Fruit fly (Drosophila melanogaster) whole organism, embryonic: ENCODE data around the gene cerv.

ENCODE experiments used
- Antp ChIP-seq: fragments of 200-800 bp; sonication (Bioruptor generic); optimal IDR thresholded peaks from 3 replicates; lab custom pipeline; 2016; ENCODE audit warnings: missing biosample characterization, missing genetic modification characterization
- Asciz ChIP-seq: fragments of 200-800 bp; sonication (Bioruptor generic); optimal IDR thresholded peaks from 2 replicates; lab custom pipeline; 2017; ENCODE audit warnings: missing biosample characterization, mild to moderate bottlenecking, missing genetic modification characterization, missing genetic modification reagents
- CG1024 ChIP-seq: fragments of 200-800 bp; sonication (Bioruptor generic); IDR thresholded peaks from 2 replicates; pipeline ENCODE4 v1.3.6; 2022; ENCODE audit warnings: missing biosample characterization, missing genetic modification characterization
- CG10543 ChIP-seq: fragments of 200-800 bp; sonication (Bioruptor generic); optimal IDR thresholded peaks from 3 replicates; lab custom pipeline; 2017; ENCODE audit warnings: missing biosample characterization, mild to moderate bottlenecking, missing genetic modification characterization, moderate library complexity
- CG11247 ChIP-seq: fragments of 200-800 bp; sonication (Bioruptor generic); IDR thresholded peaks from 2 replicates; pipeline ENCODE4 v1.3.6; 2022; ENCODE audit warnings: missing biosample characterization, missing genetic modification characterization
- CG11398 ChIP-seq: fragments of 200-800 bp; sonication (Bioruptor generic); optimal IDR thresholded peaks from 2 replicates; lab custom pipeline; 2016; ENCODE audit warnings: missing biosample characterization, missing genetic modification characterization
- CG11504 ChIP-seq: fragments of 200-800 bp; sonication (Bioruptor generic); optimal IDR thresholded peaks from 3 replicates; lab custom pipeline; 2019; ENCODE audit warnings: missing biosample characterization, mild to moderate bottlenecking, missing genetic modification characterization, moderate library complexity
- CG11560 ChIP-seq: fragments of 200-800 bp; sonication (Bioruptor generic); IDR thresholded peaks from 3 replicates; pipeline ENCODE4 v1.3.6; 2022; ENCODE audit warnings: missing biosample characterization, missing genetic modification characterization
- CG12744 ChIP-seq: fragments of 200-800 bp; sonication (Bioruptor generic); optimal IDR thresholded peaks from 2 replicates; lab custom pipeline; 2016; ENCODE audit warnings: missing biosample characterization, missing genetic modification characterization
- CG13296 ChIP-seq: fragments of 200-800 bp; sonication (Bioruptor generic); optimal IDR thresholded peaks from 3 replicates; lab custom pipeline; 2018; ENCODE audit warnings: missing biosample characterization, mild to moderate bottlenecking, missing genetic modification characterization
- CG13894 ChIP-seq: fragments of 200-800 bp; sonication (Bioruptor generic); optimal IDR thresholded peaks from 3 replicates; lab custom pipeline; 2018; ENCODE audit warnings: missing biosample characterization, mild to moderate bottlenecking, missing genetic modification characterization, moderate library complexity
- CG14667 ChIP-seq: fragments of 200-800 bp; sonication (Bioruptor generic); IDR thresholded peaks from 2 replicates; pipeline ENCODE4 v1.3.6; 2022; ENCODE audit warnings: missing biosample characterization, missing genetic modification characterization
- CG15269 ChIP-seq: fragments of 200-800 bp; sonication (Bioruptor generic); optimal IDR thresholded peaks from 2 replicates; lab custom pipeline; 2018; ENCODE audit warnings: missing biosample characterization, mild to moderate bottlenecking, missing genetic modification characterization, moderate library complexity
- CG1602 ChIP-seq: fragments of 200-800 bp; sonication (Bioruptor generic); optimal IDR thresholded peaks from 3 replicates; lab custom pipeline; 2016; ENCODE audit warnings: missing biosample characterization, missing genetic modification characterization
- CG17186 ChIP-seq: fragments of 200-800 bp; sonication (Bioruptor generic); optimal IDR thresholded peaks from 3 replicates; lab custom pipeline; 2017; ENCODE audit warnings: missing biosample characterization, missing genetic modification reagents, missing genetic modification characterization
- CG18619 ChIP-seq: fragments of 200-800 bp; sonication (Bioruptor generic); optimal IDR thresholded peaks from 3 replicates; lab custom pipeline; 2017; ENCODE audit warnings: missing biosample characterization, mild to moderate bottlenecking, missing genetic modification characterization
- CG2129 ChIP-seq: fragments of 200-800 bp; sonication (Bioruptor generic); IDR thresholded peaks from 2 replicates; pipeline ENCODE4 v1.3.6; 2022; ENCODE audit warnings: missing biosample characterization, missing genetic modification characterization; ENCODE audit not compliant: partially characterized antibody
- CG2678 ChIP-seq: fragments of 200-800 bp; sonication (Bioruptor generic); optimal IDR thresholded peaks from 3 replicates; lab custom pipeline; 2019; ENCODE audit warnings: missing biosample characterization, mild to moderate bottlenecking, missing genetic modification characterization, moderate library complexity
- CG30020 ChIP-seq: fragments of 200-800 bp; optimal IDR thresholded peaks from 2 replicates; lab custom pipeline; 2019; ENCODE audit warnings: missing biosample characterization, mild to moderate bottlenecking, missing genetic modification characterization, moderate library complexity
- CG32772 ChIP-seq: fragments of 200-800 bp; sonication (Bioruptor generic); IDR thresholded peaks from 2 replicates; pipeline ENCODE4 v1.3.6; 2022; ENCODE audit warnings: missing biosample characterization, missing genetic modification characterization
- CG3407 ChIP-seq: fragments of 200-800 bp; sonication (Bioruptor generic); optimal IDR thresholded peaks from 2 replicates; lab custom pipeline; 2018; ENCODE audit warnings: missing biosample characterization, mild to moderate bottlenecking, missing genetic modification characterization
- CG4820 ChIP-seq: fragments of 200-800 bp; sonication (Bioruptor generic); optimal IDR thresholded peaks from 3 replicates; lab custom pipeline; 2016; ENCODE audit warnings: missing biosample characterization, missing genetic modification characterization
- CG5245 ChIP-seq: fragments of 200-800 bp; sonication (Bioruptor generic); optimal IDR thresholded peaks from 3 replicates; lab custom pipeline; 2016; ENCODE audit warnings: missing biosample characterization, missing genetic modification characterization
- CG6765 ChIP-seq: fragments of 200-800 bp; sonication (Bioruptor generic); optimal IDR thresholded peaks from 3 replicates; lab custom pipeline; 2017; ENCODE audit warnings: missing biosample characterization, mild to moderate bottlenecking, missing genetic modification characterization
- CG7372 ChIP-seq: fragments of 200-800 bp; sonication (Bioruptor generic); IDR thresholded peaks from 2 replicates; pipeline ENCODE4 v1.3.6; 2022; ENCODE audit warnings: missing biosample characterization, missing genetic modification characterization
- CG9932 ChIP-seq: fragments of 200-800 bp; sonication (Bioruptor generic); IDR thresholded peaks from 2 replicates; pipeline ENCODE4 v1.3.6; 2022; ENCODE audit warnings: missing biosample characterization, missing genetic modification characterization
- Ets65A ChIP-seq: fragments of 200-800 bp; sonication (Bioruptor generic); peaks from one replicate; lab custom pipeline; 2016; ENCODE audit warnings: missing biosample characterization, missing genetic modification characterization
- Hey ChIP-seq: fragments of 200-800 bp; sonication (Bioruptor generic); optimal IDR thresholded peaks from 3 replicates; lab custom pipeline; 2018; ENCODE audit warnings: missing biosample characterization, mild to moderate bottlenecking, missing genetic modification characterization
- Hr78 ChIP-seq, 2 experiments: fragments of 200-800 bp in 1 of 2; fragments of >200 bp in 1 of 2; sonication (Bioruptor generic) in 1 of 2; optimal IDR thresholded peaks; 2 replicates each; lab custom pipeline; 2017 to 2019; ENCODE audit warnings: missing biosample characterization in 2 of 2, missing genetic modification characterization in 2 of 2, mild to moderate bottlenecking in 1 of 2, moderate library complexity in 1 of 2
- Hsf ChIP-seq: fragments of 200-800 bp; sonication (Bioruptor generic); optimal IDR thresholded peaks from 3 replicates; lab custom pipeline; 2016; ENCODE audit warnings: missing biosample characterization, missing genetic modification characterization
- MBD-R2 ChIP-seq: fragments of 200-800 bp; sonication (Bioruptor generic); IDR thresholded peaks from 2 replicates; pipeline ENCODE4 v1.3.6; 2022; ENCODE audit warnings: missing biosample characterization, missing genetic modification characterization
- Rx ChIP-seq: fragments of 200-800 bp; sonication (Bioruptor generic); IDR thresholded peaks from 2 replicates; pipeline ENCODE4 v1.3.6; 2022; ENCODE audit warnings: missing biosample characterization, missing genetic modification characterization
- TFAM ChIP-seq: fragments of 200-800 bp; sonication (Bioruptor generic); optimal IDR thresholded peaks from 2 replicates; lab custom pipeline; 2017; ENCODE audit warnings: missing biosample characterization, missing genetic modification characterization, inconsistent platforms
- bcd ChIP-seq: fragments of 200-800 bp; sonication (Bioruptor generic); optimal IDR thresholded peaks from 2 replicates; lab custom pipeline; 2017; ENCODE audit warnings: missing biosample characterization, mild to moderate bottlenecking, missing genetic modification characterization
- gcm ChIP-seq: fragments of 200-800 bp; sonication (Bioruptor generic); optimal IDR thresholded peaks from 2 replicates; lab custom pipeline; 2019; ENCODE audit warnings: missing biosample characterization, mild to moderate bottlenecking, missing genetic modification characterization, moderate library complexity
- gfzf ChIP-seq: fragments of 200-800 bp; sonication (Bioruptor generic); optimal IDR thresholded peaks from 2 replicates; lab custom pipeline; 2016; ENCODE audit warnings: missing biosample characterization, mild to moderate bottlenecking, missing genetic modification characterization, moderate library complexity
- gro ChIP-seq: fragments of 200-800 bp; sonication (Bioruptor generic); optimal IDR thresholded peaks from 2 replicates; lab custom pipeline; 2016; ENCODE audit warnings: missing biosample characterization, missing genetic modification characterization
- gt ChIP-seq: fragments of 200-800 bp; sonication (Bioruptor generic); IDR thresholded peaks from 2 replicates; pipeline ENCODE4 v1.3.6; 2022; ENCODE audit warnings: missing biosample characterization, missing genetic modification characterization
- her ChIP-seq: fragments of 200-800 bp; sonication (Bioruptor generic); optimal IDR thresholded peaks from 2 replicates; lab custom pipeline; 2016; ENCODE audit warnings: missing biosample characterization, missing genetic modification characterization
- lmd ChIP-seq: fragments of 200-800 bp; sonication (Bioruptor generic); IDR thresholded peaks from 2 replicates; pipeline ENCODE4 v1.3.6; 2022; ENCODE audit warnings: missing biosample characterization, missing genetic modification characterization
- luna ChIP-seq: fragments of 200-800 bp; sonication (Bioruptor generic); optimal IDR thresholded peaks from 2 replicates; lab custom pipeline; 2016; ENCODE audit warnings: missing biosample characterization, missing genetic modification characterization
- nerfin-1 ChIP-seq: fragments of 200-800 bp; sonication (Bioruptor generic); optimal IDR thresholded peaks from 3 replicates; lab custom pipeline; 2019; ENCODE audit warnings: missing biosample characterization, mild to moderate bottlenecking, missing genetic modification characterization, moderate library complexity
- odd ChIP-seq: fragments of 200-800 bp; sonication (Bioruptor generic); optimal IDR thresholded peaks from 2 replicates; lab custom pipeline; 2017; ENCODE audit warnings: missing biosample characterization, mild to moderate bottlenecking, missing genetic modification characterization
- pho ChIP-seq: fragments of 200-800 bp; sonication (Bioruptor generic); optimal IDR thresholded peaks from 2 replicates; lab custom pipeline; 2016; ENCODE audit warnings: missing biosample characterization, missing genetic modification characterization
- pum ChIP-seq: fragments of 200-800 bp; sonication (Bioruptor generic); optimal IDR thresholded peaks from 2 replicates; lab custom pipeline; 2016; ENCODE audit warnings: missing biosample characterization, missing genetic modification characterization
- stc ChIP-seq: fragments of 200-800 bp; sonication (Bioruptor generic); IDR thresholded peaks from 2 replicates; pipeline ENCODE4 v1.3.6; 2022; ENCODE audit warnings: missing biosample characterization, missing genetic modification characterization
- tll ChIP-seq, 2 experiments: fragments of 200-800 bp in 1 of 2; fragments of >200 bp in 1 of 2; sonication (Bioruptor generic) in 1 of 2; optimal IDR thresholded peaks; 2 replicates each; lab custom pipeline; 2017 to 2019; ENCODE audit warnings: missing biosample characterization in 2 of 2, missing genetic modification characterization in 2 of 2, mild to moderate bottlenecking in 1 of 2, moderate library complexity in 1 of 2
- wdn ChIP-seq: fragments of 200-800 bp; sonication (Bioruptor generic); IDR thresholded peaks from 2 replicates; pipeline ENCODE4 v1.3.6; 2022; ENCODE audit warnings: missing biosample characterization, missing genetic modification characterization
- wek ChIP-seq: fragments of 200-800 bp; sonication (Bioruptor generic); optimal IDR thresholded peaks from 3 replicates; lab custom pipeline; 2018; ENCODE audit warnings: missing biosample characterization, mild to moderate bottlenecking, missing genetic modification characterization, moderate library complexity
- z ChIP-seq: fragments of 200-800 bp; sonication (Bioruptor generic); IDR thresholded peaks from 3 replicates; pipeline ENCODE4 v1.3.6; 2022; ENCODE audit warnings: missing biosample characterization, missing genetic modification characterization

The cerv gene

DNA sequence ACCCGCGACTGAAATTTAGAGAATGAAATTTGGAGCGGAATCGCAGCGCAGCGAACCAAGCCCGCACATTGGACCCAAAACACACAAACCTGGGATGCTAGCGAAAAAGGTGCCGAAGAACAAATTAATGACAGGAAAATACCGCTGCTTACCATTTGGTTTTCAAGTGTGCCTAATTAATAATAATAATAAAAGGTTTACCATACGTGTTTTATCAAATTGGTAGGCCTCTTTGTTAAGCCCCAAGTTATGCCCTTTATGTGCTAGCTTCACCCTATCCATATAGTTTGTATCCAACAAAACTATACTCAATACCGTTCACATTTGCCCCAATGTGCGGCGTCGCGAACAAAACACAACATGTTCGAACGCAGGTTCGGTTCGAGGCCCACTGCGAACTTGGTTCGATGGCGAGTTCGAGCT lies 23.7 kb downstream of the cerv start, which contains the start of gene Ac13E (continued):
- TF ChIP-seq CG13296 (GFP tag; lab: Kevin White, UChicago), result peak; percentile 89
- TF ChIP-seq wdn (GFP tag; lab: Robert Waterston, UW), result peak; percentile 77
- peak; percentile 81 for TF ChIP-seq CG17186 (GFP tag; lab: Kevin White, UChicago)
- TF ChIP-seq Hey, result peak; percentile 52
- peak; percentile 63 for TF ChIP-seq CG30020 (tag; lab: Kevin White, UChicago)
- TF ChIP-seq CG11247 (GFP tag; lab: Robert Waterston, UW), result peak; percentile 78
- TF ChIP-seq CG2129 (GFP tag; lab: Robert Waterston, UW), result no peak
- TF ChIP-seq CG2678 (tag; lab: Kevin White, UChicago), result peak; percentile 93
- TF ChIP-seq CG14667 (GFP tag; lab: Robert Waterston, UW), result peak; percentile 70
- peak; percentile 80 for TF ChIP-seq gcm (GFP tag; lab: Kevin White, UChicago)
- TF ChIP-seq CG3407 (GFP tag; lab: Kevin White, UChicago), result peak; percentile 83
- peak; percentile 49 for TF ChIP-seq CG11398
- peak in 1 of 2 experiments; percentile 62 for TF ChIP-seq Hr78 (GFP tag; optimal IDR thresholded peaks at IDR 0.05; lab: Kevin White, UChicago)
- TF ChIP-seq CG15269 (tag; lab: Kevin White, UChicago), result peak; percentile 93
- TF ChIP-seq CG1602 (GFP tag; lab: Kevin White, UChicago), result peak; percentile 85
- peak; percentile 79 for TF ChIP-seq pho (GFP tag; lab: Kevin White, UChicago)
- TF ChIP-seq odd (GFP tag; lab: Kevin White, UChicago), result peak; percentile 86
- TF ChIP-seq tll (GFP tag; optimal IDR thresholded peaks at IDR 0.05; lab: Kevin White, UChicago), result peak in 1 of 2 experiments; percentile 18
- peak; percentile 88 for TF ChIP-seq stc (GFP tag; lab: Robert Waterston, UW)
- TF ChIP-seq CG6765 (GFP tag; lab: Kevin White, UChicago), result peak; percentile 83
- TF ChIP-seq gfzf (GFP tag; lab: Kevin White, UChicago), result no peak
- peak; percentile 90 for TF ChIP-seq CG9932
- TF ChIP-seq nerfin-1 (tag; lab: Kevin White, UChicago), result peak; percentile 87
- peak; percentile 69 for TF ChIP-seq Asciz (GFP tag; lab: Kevin White, UChicago)
- TF ChIP-seq lmd, result peak; percentile 92
- TF ChIP-seq CG32772 (GFP tag; lab: Robert Waterston, UW), result peak; percentile 82
- TF ChIP-seq Antp (GFP tag; lab: Kevin White, UChicago), result peak; percentile 80
- TF ChIP-seq CG11504 (tag; lab: Kevin White, UChicago), result peak; percentile 92
- TF ChIP-seq CG7372 (GFP tag; lab: Robert Waterston, UW), result peak; percentile 89
- TF ChIP-seq gt (GFP tag; lab: Robert Waterston, UW), result 0 out of 2 replicates have a peak, but pooled peaks have one; percentile 30
- peak; percentile 73 for TF ChIP-seq pum (GFP tag; lab: Kevin White, UChicago)
- peak; percentile 81 for TF ChIP-seq CG4820
- TF ChIP-seq TFAM (GFP tag; lab: Kevin White, UChicago), result peak; percentile 69
- peak; percentile 59 for TF ChIP-seq CG1024 (GFP tag; lab: Robert Waterston, UW)
- TF ChIP-seq CG13894, result peak; percentile 79
- TF ChIP-seq CG18619 (GFP tag; lab: Kevin White, UChicago), result peak; percentile 91
- peak; percentile 74 for TF ChIP-seq CG5245
- TF ChIP-seq bcd (GFP tag; lab: Kevin White, UChicago), result peak; percentile 88
- TF ChIP-seq Hsf (GFP tag; lab: Kevin White, UChicago), result peak; percentile 87
- TF ChIP-seq wek (GFP tag; lab: Kevin White, UChicago), result peak; percentile 73
- no peak for TF ChIP-seq luna (GFP tag; lab: Kevin White, UChicago)
- peak; percentile 66; the same call in 2 of the 3 replicates for TF ChIP-seq CG11560 (tag; lab: Robert Waterston, UW)
- peak; percentile 94 for TF ChIP-seq Ets65A
- TF ChIP-seq Rx (GFP tag; lab: Robert Waterston, UW), result peak; percentile 64; the same call in 1 of the 2 replicates
- TF ChIP-seq MBD-R2 (GFP tag; lab: Robert Waterston, UW), result peak; percentile 55; the same call in 1 of the 2 replicates
- TF ChIP-seq CG12744 (GFP tag; lab: Kevin White, UChicago), result peak; percentile 78
- peak; percentile 59 for TF ChIP-seq her (GFP tag; lab: Kevin White, UChicago)
- peak; percentile 93 for TF ChIP-seq CG10543 (GFP tag; lab: Kevin White, UChicago)
- TF ChIP-seq z, result no peak
- peak; percentile 83 for TF ChIP-seq gro
